Fruit fly (Drosophila melanogaster) whole organism, wandering third instar larva: ENCODE results near the gene CG4069.

Experiments
- Hnf4 ChIP-seq: fragments of 200-800 bp; sonication (Bioruptor generic); optimal IDR thresholded peaks from 2 replicates; lab custom pipeline; 2016; ENCODE audit warnings: missing biosample characterization, mild to moderate bottlenecking, missing genetic modification characterization
- Hr78 ChIP-seq: fragments of >200 bp; optimal IDR thresholded peaks from 2 replicates; lab custom pipeline; 2017; ENCODE audit warnings: missing biosample characterization, missing genetic modification characterization
- Hr83 ChIP-seq: fragments of 200-300 bp; sonication (Bioruptor generic); optimal IDR thresholded peaks from 2 replicates; lab custom pipeline; 2016; ENCODE audit warnings: missing biosample characterization, mild to moderate bottlenecking, missing genetic modification characterization, moderate library complexity; ENCODE audit not compliant: poor library complexity, severe bottlenecking
- sage ChIP-seq: fragments of 200-800 bp; sonication (Bioruptor generic); optimal IDR thresholded peaks from 2 replicates; lab custom pipeline; 2016; ENCODE audit warnings: missing biosample characterization, mild to moderate bottlenecking, missing genetic modification characterization
- woc ChIP-seq: sonication (Bioruptor generic); optimal IDR thresholded peaks from 2 replicates; lab custom pipeline; 2016; ENCODE audit warnings: missing biosample characterization, mild to moderate bottlenecking, missing genetic modification characterization

CG4069 gene

dm6 chr3L:12486175-12486574 lies 50.9 kb downstream of the CG4069 start:
- TF ChIP-seq sage (GFP tag; lab: Kevin White, UChicago) (no peak), woc (no peak), Hr78 (no peak), Hnf4 (GFP tag; lab: Kevin White, UChicago) (no peak), Hr83 (GFP tag; lab: Kevin White, UChicago) (no peak)
